Fruit fly (Drosophila melanogaster): ENCODE measurements around the gene Glut4EF.

DNA sequence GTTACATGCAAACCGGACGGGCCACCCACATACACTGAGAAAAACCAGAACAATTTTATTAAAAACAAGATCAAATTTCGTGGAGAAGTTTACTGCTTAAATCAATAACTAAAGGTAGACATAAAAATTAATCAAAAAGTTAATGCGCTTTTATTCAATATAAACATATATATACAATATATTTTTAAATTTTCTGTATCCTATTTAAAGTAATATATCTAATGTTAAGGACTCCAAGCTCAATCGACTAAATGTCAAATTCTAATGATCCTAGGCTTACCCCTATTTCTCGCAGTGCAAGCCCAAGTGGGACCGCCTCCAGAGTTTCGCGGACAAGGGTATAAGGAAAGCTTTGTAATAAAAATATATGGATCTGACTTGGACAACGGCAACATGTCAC is 16.7 kb upstream of the Glut4EF start:
- no peak for TF ChIP-seq CG16779 (tag; optimal IDR thresholded peaks at IDR 0.05)
- TF ChIP-seq fd85E (GFP tag; optimal IDR thresholded peaks at IDR 0.05) = no peak
- TF ChIP-seq CG6276 (GFP tag; optimal IDR thresholded peaks at IDR 0.05) = no peak
- TF ChIP-seq CG1621 (tag; optimal IDR thresholded peaks at IDR 0.05) = no peak
- TF ChIP-seq ss (GFP tag; optimal IDR thresholded peaks at IDR 0.05) = no peak

All from whole organism, prepupa.